Worm (Caenorhabditis elegans) whole organism, L4/young adult: ENCODE data around the gene dohh-1.

ENCODE experiments used
- W03F9.2 ChIP-seq: fragments of 150-350 bp; optimal IDR thresholded peaks from 2 replicates; lab custom pipeline; 2014; ENCODE audit warnings: missing biosample characterization, missing genetic modification characterization
- dao-5 ChIP-seq: sonication (generic microtip); optimal IDR thresholded peaks from 2 replicates; lab custom pipeline; 2016; ENCODE audit warnings: missing genotype, missing genetic modification characterization, moderate library complexity, missing compliant biosample characterization
- him-1 ChIP-seq: sonication (generic microtip); optimal IDR thresholded peaks from 2 replicates; lab custom pipeline; 2016; ENCODE audit warnings: missing genotype, missing genetic modification reagents, missing genetic modification characterization, missing compliant biosample characterization

DNA sequence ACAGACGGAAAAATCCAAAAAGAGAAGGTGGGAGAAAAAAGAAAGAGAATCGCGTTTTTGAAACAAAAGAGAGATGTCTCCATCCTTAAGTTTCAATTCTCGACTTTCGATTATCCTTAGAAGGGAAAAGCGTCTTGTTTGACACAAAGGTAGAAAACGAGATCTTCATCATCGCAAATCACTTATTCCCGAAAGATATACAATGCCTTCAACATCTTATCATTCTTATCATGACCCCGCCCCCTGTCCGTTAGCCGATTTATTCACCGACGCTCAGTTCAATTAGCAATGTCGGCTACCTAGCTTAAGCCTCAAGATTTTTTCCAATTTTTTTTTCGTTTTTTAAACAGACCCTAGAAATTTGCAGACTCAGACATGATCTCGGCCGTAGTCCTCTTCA, 19.2 kb downstream of the dohh-1 start, which contains the start of gene C14A4.9:
- TF ChIP-seq W03F9.2 (tag; lab: Kevin White, UChicago) (no peak), him-1 (tag; lab: Kevin White, UChicago) (no peak), dao-5 (no peak)
